Fruit fly (Drosophila melanogaster): ENCODE measurements around the gene CG12017.

dm6 chr3L:3249664-3249996, 30.4 kb upstream of the CG12017 start:
- TF ChIP-seq cic (GFP tag; optimal IDR thresholded peaks at IDR 0.05) (no peak), Mnt (GFP tag; optimal IDR thresholded peaks at IDR 0.05) (no peak), tj (GFP tag; optimal IDR thresholded peaks at IDR 0.05) (no peak), cnc (optimal IDR thresholded peaks at IDR 0.05) (no peak), Clk (GFP tag; optimal IDR thresholded peaks at IDR 0.05) (no peak), ovo (GFP tag; optimal IDR thresholded peaks at IDR 0.05) (no peak)
